Fruit fly (Drosophila melanogaster): ENCODE results near the gene CheA7a.

- TF ChIP-seq CG10631 (GFP tag; optimal IDR thresholded peaks at IDR 0.05) = no peak
- TF ChIP-seq spab (GFP tag; optimal IDR thresholded peaks at IDR 0.05) = no peak
- no peak for TF ChIP-seq CG32006 (GFP tag; optimal IDR thresholded peaks at IDR 0.05)
- no peak for TF ChIP-seq CG11294 (GFP tag; IDR thresholded peaks at IDR 0.05)
- no peak for TF ChIP-seq CG6276 (GFP tag; optimal IDR thresholded peaks at IDR 0.05)
- TF ChIP-seq Hr4 (GFP tag; optimal IDR thresholded peaks at IDR 0.05) = no peak
These were observed 29.0 kb downstream of the CheA7a start, which contains the start of gene CG32727 for dm6 chrX:7406908-7407307.
